Worm (Caenorhabditis elegans) whole organism, young adult: Measurements from ENCODE around the gene H29C22.1.

Experiments
- B0336.3 ChIP-seq: fragments of 200-800 bp; sonication (Bioruptor generic); IDR thresholded peaks from 2 replicates; pipeline ENCODE4 v1.3.6; 2022; ENCODE audit warnings: missing genetic modification characterization, missing compliant biosample characterization
- F10E7.11 ChIP-seq: sonication (generic microtip); optimal IDR thresholded peaks from 2 replicates; lab custom pipeline; 2017; ENCODE audit warnings: mild to moderate bottlenecking, missing genetic modification characterization, moderate library complexity, missing compliant biosample characterization
- F37B4.10 ChIP-seq: fragments of 200-800 bp; sonication (Bioruptor generic); IDR thresholded peaks from 2 replicates; pipeline ENCODE4 v1.3.6; 2022; ENCODE audit warnings: missing genetic modification characterization, missing compliant biosample characterization
- F49E8.2 ChIP-seq: sonication (generic microtip); optimal IDR thresholded peaks from 3 replicates; lab custom pipeline; 2017; ENCODE audit warnings: missing genetic modification characterization, mild to moderate bottlenecking, missing compliant biosample characterization, antibody characterized with exemption, moderate library complexity; ENCODE audit not compliant: insufficient read depth
- F52B5.7 ChIP-seq: sonication (generic microtip); optimal IDR thresholded peaks from 2 replicates; lab custom pipeline; 2016; ENCODE audit warnings: mild to moderate bottlenecking, missing genetic modification characterization, missing compliant biosample characterization
- F57A8.1 ChIP-seq: fragments of 200-800 bp; sonication (Bioruptor generic); optimal IDR thresholded peaks from 2 replicates; lab custom pipeline; 2018; ENCODE audit warnings: mild to moderate bottlenecking, missing genetic modification characterization, moderate library complexity, missing compliant biosample characterization
- K11D2.4 ChIP-seq: fragments of 200-800 bp; sonication (Bioruptor generic); IDR thresholded peaks from 2 replicates; pipeline ENCODE4 v1.3.6; 2022; ENCODE audit warnings: missing genetic modification reagents, missing genetic modification characterization, missing compliant biosample characterization
- Y53F4B.3 ChIP-seq: fragments of 200-800 bp; sonication (Bioruptor generic); IDR thresholded peaks from 2 replicates; pipeline ENCODE4 v1.3.6; 2022; ENCODE audit warnings: missing genetic modification reagents, missing genetic modification characterization, missing compliant biosample characterization
- Y79H2A.3 ChIP-seq: fragments of 200-800 bp; sonication (Bioruptor generic); conservative IDR thresholded peaks from 2 replicates; pipeline ENCODE4 v1.3.6; 2022; ENCODE audit warnings: missing genetic modification reagents, missing genetic modification characterization, missing compliant biosample characterization
- Y95B8A.8 ChIP-seq: fragments of 200-800 bp; sonication (Bioruptor generic); IDR thresholded peaks from 2 replicates; pipeline ENCODE4 v1.3.6; 2022; ENCODE audit warnings: missing genetic modification reagents, missing genetic modification characterization, missing compliant biosample characterization
- ZK185.1 ChIP-seq: sonication (generic microtip); optimal IDR thresholded peaks from 2 replicates; lab custom pipeline; 2016; ENCODE audit warnings: mild to moderate bottlenecking, missing genetic modification characterization, missing compliant biosample characterization; ENCODE audit not compliant: poor library complexity, severe bottlenecking
- atf-7 ChIP-seq: sonication (generic microtip); optimal IDR thresholded peaks from 2 replicates; lab custom pipeline; 2017; ENCODE audit warnings: mild to moderate bottlenecking, missing genetic modification characterization, missing compliant biosample characterization
- attf-3 ChIP-seq: fragments of 200-800 bp; sonication (Bioruptor generic); conservative IDR thresholded peaks from 2 replicates; pipeline ENCODE4 v1.3.6; 2022; ENCODE audit warnings: missing genetic modification reagents, missing genetic modification characterization, missing compliant biosample characterization
- ccch-3 ChIP-seq: fragments of 200-800 bp; sonication (Bioruptor generic); optimal IDR thresholded peaks from 2 replicates; lab custom pipeline; 2018; ENCODE audit warnings: mild to moderate bottlenecking, missing genetic modification characterization, missing compliant biosample characterization
- die-1 ChIP-seq: sonication (generic microtip); optimal IDR thresholded peaks from 2 replicates; lab custom pipeline; 2016; ENCODE audit warnings: missing genotype, mild to moderate bottlenecking, missing genetic modification characterization, missing compliant biosample characterization
- dpl-1 ChIP-seq: fragments of 150-350 bp; optimal IDR thresholded peaks from 2 replicates; lab custom pipeline; 2014; ENCODE audit warnings: missing biosample characterization, missing genetic modification reagents, missing genetic modification characterization
- efl-1 ChIP-seq: fragments of 150-350 bp; optimal IDR thresholded peaks from 2 replicates; lab custom pipeline; 2014; ENCODE audit warnings: missing biosample characterization, missing genetic modification reagents, missing genetic modification characterization
- egl-44 ChIP-seq: fragments of 200-800 bp; sonication (Bioruptor generic); IDR thresholded peaks from 2 replicates; pipeline ENCODE4 v1.3.6; 2022; ENCODE audit warnings: missing genetic modification reagents, missing genetic modification characterization, missing compliant biosample characterization
- egrh-3 ChIP-seq: fragments of 200-800 bp; sonication (Bioruptor generic); IDR thresholded peaks from 2 replicates; pipeline ENCODE4 v1.3.6; 2022; ENCODE audit warnings: missing genetic modification reagents, missing genetic modification characterization, missing compliant biosample characterization
- ekl-4 ChIP-seq: fragments of 200-800 bp; sonication (Bioruptor generic); IDR thresholded peaks from 2 replicates; pipeline ENCODE4 v1.3.6; 2022; ENCODE audit warnings: missing genetic modification reagents, missing genetic modification characterization, missing compliant biosample characterization
- fkh-3 ChIP-seq: sonication (generic microtip); optimal IDR thresholded peaks from 2 replicates; lab custom pipeline; 2016; ENCODE audit warnings: mild to moderate bottlenecking, missing genetic modification characterization, missing compliant biosample characterization
- hmg-1.2 ChIP-seq: fragments of 200-800 bp; sonication (Bioruptor generic); IDR thresholded peaks from 2 replicates; pipeline ENCODE4 v1.3.6; 2022; ENCODE audit warnings: missing genetic modification reagents, missing genetic modification characterization, missing compliant biosample characterization
- hmg-20 ChIP-seq: fragments of 200-800 bp; sonication (Bioruptor generic); IDR thresholded peaks from 2 replicates; pipeline ENCODE4 v1.3.6; 2022; ENCODE audit warnings: missing genetic modification reagents, missing genetic modification characterization, missing compliant biosample characterization
- hrde-1 ChIP-seq: sonication (generic microtip); optimal IDR thresholded peaks from 2 replicates; lab custom pipeline; 2016; ENCODE audit warnings: missing genetic modification characterization, mild to moderate bottlenecking, missing compliant biosample characterization, moderate library complexity, missing genotype, missing genetic modification reagents, borderline replicate concordance
- lin-40 ChIP-seq: sonication (generic microtip); optimal IDR thresholded peaks from 2 replicates; lab custom pipeline; 2016; ENCODE audit warnings: missing genetic modification characterization, mild to moderate bottlenecking, missing compliant biosample characterization, missing genotype, missing genetic modification reagents
- lir-1 ChIP-seq: fragments of 200-800 bp; sonication (Bioruptor generic); conservative IDR thresholded peaks from 2 replicates; pipeline ENCODE4 v1.3.6; 2022; ENCODE audit warnings: missing genetic modification reagents, missing genetic modification characterization, missing compliant biosample characterization
- lsl-1 ChIP-seq: fragments of 200-800 bp; sonication (Bioruptor generic); optimal IDR thresholded peaks from 2 replicates; lab custom pipeline; 2018; ENCODE audit warnings: mild to moderate bottlenecking, missing genetic modification characterization, moderate library complexity, missing compliant biosample characterization
- madf-8 ChIP-seq: fragments of 200-800 bp; sonication (Bioruptor generic); conservative IDR thresholded peaks from 2 replicates; pipeline ENCODE4 v1.3.6; 2022; ENCODE audit warnings: missing genetic modification reagents, missing genetic modification characterization, missing compliant biosample characterization
- mel-28 ChIP-seq: sonication (generic microtip); optimal IDR thresholded peaks from 2 replicates; lab custom pipeline; 2016; ENCODE audit warnings: borderline replicate concordance, mild to moderate bottlenecking, missing genetic modification characterization, missing compliant biosample characterization
- nfya-2 ChIP-seq: fragments of 200-800 bp; sonication (Bioruptor generic); IDR thresholded peaks from 2 replicates; pipeline ENCODE4 v1.3.6; 2022; ENCODE audit warnings: missing genetic modification reagents, missing genetic modification characterization, missing compliant biosample characterization
- nfyb-1 ChIP-seq: fragments of 200-800 bp; sonication (Bioruptor generic); IDR thresholded peaks from 2 replicates; pipeline ENCODE4 v1.3.6; 2022; ENCODE audit warnings: missing genetic modification reagents, missing genetic modification characterization, missing compliant biosample characterization
- nhr-80 ChIP-seq: sonication (generic microtip); optimal IDR thresholded peaks from 2 replicates; lab custom pipeline; 2016; ENCODE audit warnings: missing genetic modification characterization, missing compliant biosample characterization
- pha-4 ChIP-seq: fragments of 150-350 bp; sonication (generic microtip); optimal IDR thresholded peaks from 2 replicates; lab custom pipeline; 2014; ENCODE audit warnings: missing biosample characterization, missing genetic modification reagents, missing genetic modification characterization
- sdz-38 ChIP-seq: sonication (generic microtip); optimal IDR thresholded peaks from 2 replicates; lab custom pipeline; 2016; ENCODE audit warnings: missing genotype, missing genetic modification characterization, missing compliant biosample characterization
- snpc-1.3 ChIP-seq: sonication (generic microtip); optimal IDR thresholded peaks from 2 replicates; lab custom pipeline; 2017; ENCODE audit warnings: missing genetic modification characterization, mild to moderate bottlenecking, missing compliant biosample characterization, antibody characterized with exemption, moderate library complexity, missing genotype, missing genetic modification reagents; ENCODE audit not compliant: insufficient read depth
- snpc-3.4 ChIP-seq: sonication (generic microtip); optimal IDR thresholded peaks from 2 replicates; lab custom pipeline; 2017; ENCODE audit warnings: missing genetic modification characterization, mild to moderate bottlenecking, missing compliant biosample characterization, antibody characterized with exemption, moderate library complexity, missing genotype, missing genetic modification reagents
- snpc-4 ChIP-seq, 5 experiments: fragments of 150-350 bp in 1 of 5; sonication (generic microtip) in 4 of 5; optimal IDR thresholded peaks; 2 replicates each; lab custom pipeline; 2014 to 2018; ENCODE audit warnings: missing genetic modification characterization in 5 of 5, missing biosample characterization in 3 of 5, antibody characterized with exemption in 2 of 5, mild to moderate bottlenecking in 2 of 5, missing compliant biosample characterization in 2 of 5, missing genotype in 2 of 5, moderate library complexity in 2 of 5, missing genetic modification reagents in 1 of 5
- somi-1 ChIP-seq: fragments of 200-800 bp; sonication (Bioruptor generic); optimal IDR thresholded peaks from 2 replicates; lab custom pipeline; 2018; ENCODE audit warnings: mild to moderate bottlenecking, missing genetic modification characterization, missing compliant biosample characterization
- tbx-9 ChIP-seq: sonication (generic microtip); optimal IDR thresholded peaks from 2 replicates; lab custom pipeline; 2016; ENCODE audit warnings: borderline replicate concordance, missing genetic modification characterization, inconsistent platforms, missing compliant biosample characterization
- xnd-1 ChIP-seq: sonication (generic microtip); optimal IDR thresholded peaks from 2 replicates; lab custom pipeline; 2016; ENCODE audit warnings: missing genotype, missing genetic modification reagents, missing genetic modification characterization, missing compliant biosample characterization
- ztf-22 ChIP-seq: fragments of 200-800 bp; sonication (Bioruptor generic); optimal IDR thresholded peaks from 2 replicates; lab custom pipeline; 2018; ENCODE audit warnings: mild to moderate bottlenecking, missing genetic modification characterization, moderate library complexity, missing compliant biosample characterization
- ztf-25 ChIP-seq: fragments of 200-800 bp; sonication (Bioruptor generic); IDR thresholded peaks from 2 replicates; pipeline ENCODE4 v1.3.6; 2022; ENCODE audit warnings: missing genetic modification reagents, missing genetic modification characterization, missing compliant biosample characterization
- ztf-26 ChIP-seq: sonication (generic microtip); optimal IDR thresholded peaks from 2 replicates; lab custom pipeline; 2017; ENCODE audit warnings: missing genetic modification characterization, missing compliant biosample characterization
- ztf-3 ChIP-seq: fragments of 200-800 bp; sonication (Bioruptor generic); optimal IDR thresholded peaks from 2 replicates; lab custom pipeline; 2018; ENCODE audit warnings: mild to moderate bottlenecking, missing genetic modification characterization, missing compliant biosample characterization

Gene H29C22.1

ce11 chrX:9278653-9279052, 32.5 kb downstream of the H29C22.1 start, which contains the start of gene B0416.4:
B0416.4 (plus strand) TSS chrX:9278953.
- no peak for TF ChIP-seq fkh-3 (tag; lab: Kevin White, UChicago)
- no peak for TF ChIP-seq snpc-3.4 (tag; lab: Kevin White, UChicago)
- TF ChIP-seq F37B4.10 (GFP tag; lab: Robert Waterston, UW), result no peak
- TF ChIP-seq mel-28 (tag; lab: Kevin White, UChicago), result no peak
- no peak for TF ChIP-seq hrde-1 (tag; lab: Kevin White, UChicago)
- no peak for TF ChIP-seq tbx-9 (tag; lab: Kevin White, UChicago)
- no peak for TF ChIP-seq B0336.3 (GFP tag; lab: Robert Waterston, UW)
- no peak for TF ChIP-seq ZK185.1 (tag; lab: Kevin White, UChicago)
- no peak for TF ChIP-seq attf-3 (GFP tag; lab: Robert Waterston, UW)
- TF ChIP-seq Y53F4B.3 (GFP tag; lab: Robert Waterston, UW), result no peak

DNA sequence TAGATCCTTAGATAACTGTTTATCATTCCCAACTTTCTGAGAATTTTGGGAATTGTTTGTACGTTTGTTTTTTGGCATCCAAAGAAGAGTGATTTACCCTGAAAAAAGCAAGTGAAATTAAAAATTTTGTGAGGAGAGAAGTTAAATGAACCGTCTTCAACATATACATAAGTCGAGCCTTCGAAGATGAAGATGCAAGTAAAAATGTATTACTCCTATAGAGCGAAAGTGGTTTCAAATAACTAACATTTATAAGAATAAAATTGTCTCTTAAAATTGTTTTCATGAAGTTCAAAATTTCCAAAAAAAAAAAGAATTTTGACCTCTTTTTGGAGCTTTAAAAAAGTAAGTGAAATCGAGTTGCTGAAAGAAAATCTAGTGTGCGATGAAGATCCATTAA, 36.6 kb downstream of the H29C22.1 start, which contains the start of gene B0416.10:
Gene B0416.10, minus strand, starts transcription at position 101 of the 400 bp plus-strand sequence.
- TF ChIP-seq pha-4 (tag; lab: Kevin White, UChicago) (no peak), efl-1 (GFP tag; lab: Kevin White, UChicago) (no peak), snpc-1.3 (tag; lab: Kevin White, UChicago) (no peak), F10E7.11 (no peak), xnd-1 (tag; lab: Kevin White, UChicago) (no peak), somi-1 (GFP tag; lab: Kevin White, UChicago) (no peak), die-1 (tag; lab: Kevin White, UChicago) (no peak), ztf-3 (GFP tag; lab: Kevin White, UChicago) (no peak), dpl-1 (GFP tag; lab: Kevin White, UChicago) (no peak), snpc-3.4 (tag; lab: Kevin White, UChicago) (no peak), hmg-1.2 (no peak), lin-40 (tag; lab: Kevin White, UChicago) (no peak)

ce11 chrX:9271886-9272285, 39.2 kb downstream of the H29C22.1 start:
- peak; percentile 14 for TF ChIP-seq ztf-26 (tag; lab: Kevin White, UChicago)
- TF ChIP-seq hmg-1.2, result peak; percentile 30; the same call in 1 of the 2 replicates
- no peak for TF ChIP-seq hmg-20 (GFP tag; lab: Robert Waterston, UW)
- TF ChIP-seq Y95B8A.8 (GFP tag; lab: Robert Waterston, UW), result no peak
- peak; percentile 8 for TF ChIP-seq ZK185.1 (tag; lab: Kevin White, UChicago)
- peak; percentile 1 for TF ChIP-seq ztf-22 (GFP tag; lab: Kevin White, UChicago)
- TF ChIP-seq egl-44 (GFP tag; lab: Robert Waterston, UW), result no peak
- no peak for TF ChIP-seq nfya-2 (GFP tag; lab: Robert Waterston, UW)
- TF ChIP-seq K11D2.4 (GFP tag; lab: Robert Waterston, UW), result no peak
- TF ChIP-seq lir-1 (GFP tag; lab: Robert Waterston, UW), result no peak
- no peak for TF ChIP-seq snpc-4 (GFP tag; optimal IDR thresholded peaks at IDR 0.05; lab: Kevin White, UChicago)
- no peak for TF ChIP-seq snpc-4 (tag; optimal IDR thresholded peaks at IDR 0.05; lab: Kevin White, UChicago)
- no peak for TF ChIP-seq F57A8.1 (GFP tag; lab: Kevin White, UChicago)
- no peak for TF ChIP-seq ccch-3 (GFP tag; lab: Kevin White, UChicago)
- 0 out of 2 replicates have a peak, but pooled peaks have one; percentile 17 for TF ChIP-seq nfyb-1 (GFP tag; lab: Robert Waterston, UW)
- TF ChIP-seq Y79H2A.3 (GFP tag; lab: Robert Waterston, UW), result no peak
- no peak for TF ChIP-seq F52B5.7 (tag; lab: Kevin White, UChicago)
- TF ChIP-seq lsl-1 (GFP tag; lab: Kevin White, UChicago), result no peak
- no peak for TF ChIP-seq madf-8 (GFP tag; lab: Robert Waterston, UW)
- no peak for TF ChIP-seq ekl-4 (GFP tag; lab: Robert Waterston, UW)
- TF ChIP-seq F49E8.2, result no peak
- TF ChIP-seq ztf-25, result no peak
- no peak for TF ChIP-seq sdz-38 (tag; lab: Kevin White, UChicago)
- TF ChIP-seq egrh-3 (GFP tag; lab: Robert Waterston, UW), result no peak
- TF ChIP-seq atf-7 (tag; lab: Kevin White, UChicago), result peak; percentile 47
- peak; percentile 95 for TF ChIP-seq nhr-80 (tag; lab: Kevin White, UChicago)
